Fruit fly (Drosophila melanogaster): Measurements from ENCODE around the gene CG1137.

Gene CG1137

dm6 chr3R:6593068-6593567 is 33.0 kb upstream of the CG1137 start, which contains the start of gene dpr11:
TSS of gene dpr11 (minus strand) at chr3R:6593330.
- no peak for TF ChIP-seq CG3919 (GFP tag; optimal IDR thresholded peaks at IDR 0.05)
- TF ChIP-seq CG32006 (GFP tag; optimal IDR thresholded peaks at IDR 0.05): no peak
- no peak for TF ChIP-seq spab (GFP tag; optimal IDR thresholded peaks at IDR 0.05)
- no peak for TF ChIP-seq CG6792 (GFP tag; optimal IDR thresholded peaks at IDR 0.05)
- TF ChIP-seq Ets21C (GFP tag; optimal IDR thresholded peaks at IDR 0.05): no peak
- TF ChIP-seq fd85E (GFP tag; optimal IDR thresholded peaks at IDR 0.05): no peak
- TF ChIP-seq CG8319 (GFP tag; optimal IDR thresholded peaks at IDR 0.05): no peak
- no peak for TF ChIP-seq Eip75B (GFP tag; optimal IDR thresholded peaks at IDR 0.05)
- no peak for TF ChIP-seq CG10631 (GFP tag; optimal IDR thresholded peaks at IDR 0.05)
- TF ChIP-seq Hr39 (GFP tag; optimal IDR thresholded peaks at IDR 0.05): no peak
- no peak for TF ChIP-seq CG6808 (GFP tag; optimal IDR thresholded peaks at IDR 0.05)
- TF ChIP-seq Sox14 (GFP tag; optimal IDR thresholded peaks at IDR 0.05): no peak

- no peak for TF ChIP-seq CG6276 (GFP tag; optimal IDR thresholded peaks at IDR 0.05)
- TF ChIP-seq CG3919 (GFP tag; optimal IDR thresholded peaks at IDR 0.05): no peak
- no peak for TF ChIP-seq CG11294 (GFP tag; IDR thresholded peaks at IDR 0.05)
- TF ChIP-seq fkh (GFP tag; optimal IDR thresholded peaks at IDR 0.05): no peak
- no peak for TF ChIP-seq CG6792 (GFP tag; optimal IDR thresholded peaks at IDR 0.05)
- TF ChIP-seq CG6163 (GFP tag; IDR thresholded peaks at IDR 0.05): no peak
- TF ChIP-seq Sox15 (GFP tag; optimal IDR thresholded peaks at IDR 0.05): no peak
- no peak for TF ChIP-seq CG1621 (tag; optimal IDR thresholded peaks at IDR 0.05)
- TF ChIP-seq fd85E (GFP tag; optimal IDR thresholded peaks at IDR 0.05): no peak
These were observed 20.3 kb upstream of the CG1137 start, which contains the start of gene CG2336 for dm6 chr3R:6580484-6580883. TSS of gene CG2336 (plus strand) at chr3R:6580784.

dm6 chr3R:6568835-6569234 is 8.7 kb upstream of the CG1137 start:
- TF ChIP-seq CG11902 (GFP tag; optimal IDR thresholded peaks at IDR 0.05) (no peak), topi (GFP tag; optimal IDR thresholded peaks at IDR 0.05) (no peak), dac (GFP tag; optimal IDR thresholded peaks at IDR 0.05) (no peak), fd59A (GFP tag; optimal IDR thresholded peaks at IDR 0.05) (no peak), achi (GFP tag; optimal IDR thresholded peaks at IDR 0.05) (no peak), vri (GFP tag; optimal IDR thresholded peaks at IDR 0.05) (no peak), fkh (GFP tag; optimal IDR thresholded peaks at IDR 0.05) (no peak), CG3919 (GFP tag; optimal IDR thresholded peaks at IDR 0.05) (no peak), net (GFP tag; optimal IDR thresholded peaks at IDR 0.05) (no peak), Blimp-1 (GFP tag; optimal IDR thresholded peaks at IDR 0.05) (no peak), svp (GFP tag) (no peak), CG6854 (GFP tag; optimal IDR thresholded peaks at IDR 0.05) (no peak), lz (GFP tag; optimal IDR thresholded peaks at IDR 0.05) (no peak), acj6 (GFP tag; optimal IDR thresholded peaks at IDR 0.05) (no peak)

- TF ChIP-seq CG11762 (GFP tag; optimal IDR thresholded peaks at IDR 0.05; ENCODE audit: insufficient read depth) (no peak), Met (GFP tag; optimal IDR thresholded peaks at IDR 0.05) (no peak), CG10631 (GFP tag; optimal IDR thresholded peaks at IDR 0.05) (no peak), CG3032 (tag; optimal IDR thresholded peaks at IDR 0.05) (no peak), Ets96B (tag; optimal IDR thresholded peaks at IDR 0.05) (no peak)
These were observed 11.4 kb downstream of the CG1137 start, which contains the start of gene Pif2 for dm6 chr3R:6548736-6549135. TSS of gene Pif2 (plus strand) at chr3R:6549036.

- no peak for TF ChIP-seq CG34406 (GFP tag; optimal IDR thresholded peaks at IDR 0.05)
- TF ChIP-seq OdsH (GFP tag; optimal IDR thresholded peaks at IDR 0.05): no peak
- no peak for TF ChIP-seq CG8119 (GFP tag; IDR thresholded peaks at IDR 0.05)
These were observed 26.1 kb downstream of the CG1137 start for dm6 chr3R:6534059-6534458.
